Worm (Caenorhabditis elegans): ENCODE measurements around the gene C45G9.6.

DNA sequence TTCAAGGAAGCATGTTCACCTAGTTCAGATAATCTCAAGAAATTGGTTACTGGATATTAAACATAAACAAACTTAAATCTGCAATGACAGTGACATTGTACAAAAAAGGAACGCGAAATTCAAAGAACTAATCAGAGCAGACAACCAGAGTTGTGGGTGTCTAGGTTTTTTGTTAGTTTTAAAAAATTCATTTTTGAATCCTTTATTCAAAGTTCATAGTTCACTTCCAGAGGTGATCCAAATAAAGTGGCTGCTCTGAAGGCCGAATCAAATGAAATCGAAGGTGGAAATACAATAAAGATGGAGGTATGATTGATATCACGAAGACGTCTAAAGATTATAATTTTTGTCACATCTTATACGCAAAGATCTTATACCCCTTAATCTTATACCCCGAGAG, 38.1 kb downstream of the C45G9.6 start, which contains the start of gene ttbk-6:
- TF ChIP-seq unc-86 (tag; optimal IDR thresholded peaks at IDR 0.05) (no peak), nfya-1 (tag; optimal IDR thresholded peaks at IDR 0.05) (no peak), npax-4 (tag; optimal IDR thresholded peaks at IDR 0.05) (no peak), ceh-6 (GFP tag; optimal IDR thresholded peaks at IDR 0.05) (no peak)
